Worm (Caenorhabditis elegans) whole organism, late embryonic: ENCODE measurements around the gene F55B11.2.

Source experiments
- C08G9.2 ChIP-seq: sonication (generic microtip); optimal IDR thresholded peaks from 2 replicates; lab custom pipeline; 2016; ENCODE audit warnings: mild to moderate bottlenecking, missing genetic modification characterization, moderate library complexity, missing compliant biosample characterization
- che-1 ChIP-seq: sonication (generic microtip); optimal IDR thresholded peaks from 2 replicates; lab custom pipeline; 2016; ENCODE audit warnings: mild to moderate bottlenecking, missing genetic modification characterization, missing compliant biosample characterization
- pha-4 ChIP-seq: fragments of 150-350 bp; optimal IDR thresholded peaks from 2 replicates; lab custom pipeline; 2018; ENCODE audit warnings: missing biosample characterization, missing genetic modification reagents, missing genetic modification characterization
- pqm-1 ChIP-seq: sonication (generic microtip); optimal IDR thresholded peaks from 2 replicates; lab custom pipeline; 2016; ENCODE audit warnings: missing genetic modification characterization, missing compliant biosample characterization
- unc-86 ChIP-seq: sonication (generic microtip); optimal IDR thresholded peaks from 2 replicates; lab custom pipeline; 2016; ENCODE audit warnings: missing genetic modification characterization, missing compliant biosample characterization

DNA sequence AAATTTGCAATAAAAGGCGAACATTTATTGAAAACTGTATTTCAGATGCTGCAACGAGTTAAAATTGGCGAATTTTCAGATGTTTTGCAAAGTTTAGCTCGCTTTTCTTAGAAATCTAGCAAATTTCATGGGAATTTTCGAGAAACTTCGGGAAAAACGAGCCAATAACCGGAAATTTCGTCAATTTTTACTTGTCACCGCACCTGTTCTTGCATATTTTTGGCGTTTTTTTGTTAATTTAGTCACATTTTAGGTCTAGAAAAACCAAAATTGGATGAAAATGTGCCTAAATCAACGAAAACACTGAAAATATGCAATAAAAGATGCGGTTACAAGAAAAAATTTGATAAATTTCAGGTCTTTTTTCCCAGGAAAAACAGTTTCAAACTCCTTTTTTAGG is 43.7 kb upstream of the F55B11.2 start:
- TF ChIP-seq pqm-1 (tag; lab: Kevin White, UChicago) (no peak), che-1 (tag; lab: Kevin White, UChicago) (no peak), C08G9.2 (no peak), pha-4 (tag; lab: Kevin White, UChicago) (no peak), unc-86 (tag; lab: Kevin White, UChicago) (no peak)
